Worm (Caenorhabditis elegans): ENCODE results near the gene blos-1.

The blos-1 gene

DNA sequence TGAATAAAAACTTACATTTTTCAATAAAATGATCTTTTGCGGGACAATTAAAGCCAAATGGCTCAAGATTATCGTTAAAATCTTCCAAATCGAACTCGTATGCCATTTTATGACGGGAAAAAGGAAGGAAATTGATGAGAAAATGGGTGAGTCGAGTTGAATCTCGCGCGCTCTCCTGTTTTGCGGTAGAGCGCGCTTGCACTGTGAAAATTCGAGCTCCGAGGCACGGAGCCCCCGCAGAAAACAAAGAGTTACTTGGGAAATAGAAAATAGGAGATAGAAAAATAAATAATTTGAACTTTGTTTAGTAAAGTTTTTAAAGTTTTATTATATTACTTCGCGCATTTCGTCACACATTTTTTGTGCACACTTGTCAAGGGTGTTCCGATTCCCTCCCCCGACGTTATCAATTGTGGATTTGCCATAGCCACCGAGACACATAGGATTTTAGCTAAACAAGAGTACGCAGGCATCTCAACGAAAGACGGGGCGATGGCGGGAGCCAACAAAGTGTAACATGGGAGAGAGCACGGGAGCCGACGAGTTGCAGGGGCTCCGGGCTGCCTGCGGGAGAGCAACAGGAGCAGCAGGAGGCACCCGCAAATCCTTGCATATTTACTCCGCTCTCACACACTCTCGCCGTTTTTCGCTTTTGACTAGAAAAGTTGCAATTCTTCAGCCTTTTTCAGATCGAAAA, 36.8 kb upstream of the blos-1 start, which contains the start of the genes div-1 and cor-1 (continued):
- TF ChIP-seq C17E4.6 (GFP tag; IDR thresholded peaks at IDR 0.05) (no peak), somi-1 (GFP tag; optimal IDR thresholded peaks at IDR 0.05) (no peak), lir-1 (GFP tag; conservative IDR thresholded peaks at IDR 0.05) (no peak), nfya-1 (tag; optimal IDR thresholded peaks at IDR 0.05; ENCODE audit: borderline replicate concordance, insufficient read depth) (no peak), let-607 (tag; optimal IDR thresholded peaks at IDR 0.05) (no peak), mcd-1 (GFP tag; IDR thresholded peaks at IDR 0.05) (peak; percentile 93), ceh-100 (GFP tag; IDR thresholded peaks at IDR 0.05) (no peak), nhr-179 (tag; optimal IDR thresholded peaks at IDR 0.05) (no peak), ztf-26 (tag; optimal IDR thresholded peaks at IDR 0.05) (no peak), pbrm-1 (GFP tag; IDR thresholded peaks at IDR 0.05) (no peak), lsl-1 (GFP tag; optimal IDR thresholded peaks at IDR 0.05) (no peak), tlf-1 (GFP tag; optimal IDR thresholded peaks at IDR 0.05) (no peak), hlh-12 (tag; optimal IDR thresholded peaks at IDR 0.05) (no peak), unc-62 (GFP tag; optimal IDR thresholded peaks at IDR 0.05) (no peak), mxl-1 (tag; optimal IDR thresholded peaks at IDR 0.05) (no peak), lag-1 (GFP tag; IDR thresholded peaks at IDR 0.05) (no peak), rcor-1 (GFP tag; IDR thresholded peaks at IDR 0.05) (no peak), ceh-58 (GFP tag; IDR thresholded peaks at IDR 0.05) (no peak), ceh-91 (GFP tag; IDR thresholded peaks at IDR 0.05) (no peak), madf-8 (GFP tag; conservative IDR thresholded peaks at IDR 0.05) (no peak), Y79H2A.3 (GFP tag; conservative IDR thresholded peaks at IDR 0.05) (no peak), B0261.1 (tag; optimal IDR thresholded peaks at IDR 0.05) (no peak), tbp1 (GFP tag; optimal IDR thresholded peaks at IDR 0.05) (no peak), zfh-2 (GFP tag; conservative IDR thresholded peaks at IDR 0.05) (peak; percentile 83), aptf-2 (GFP tag; conservative IDR thresholded peaks at IDR 0.05) (no peak), xnd-1 (tag; optimal IDR thresholded peaks at IDR 0.05) (no peak), snpc-1.3 (tag; optimal IDR thresholded peaks at IDR 0.05; ENCODE audit: insufficient read depth) (no peak), T26A5.8 (tag; optimal IDR thresholded peaks at IDR 0.05) (no peak), ceh-40 (GFP tag; IDR thresholded peaks at IDR 0.05) (no peak), madf-3 (GFP tag; IDR thresholded peaks at IDR 0.05) (no peak), egl-18 (GFP tag; IDR thresholded peaks at IDR 0.05) (no peak), dpl-1 (GFP tag; optimal IDR thresholded peaks at IDR 0.05) (peak; percentile 31), rpc-1 (optimal IDR thresholded peaks at IDR 0.05) (no peak), rpc-1 (tag; optimal IDR thresholded peaks at IDR 0.05) (no peak), K11D2.4 (GFP tag; IDR thresholded peaks at IDR 0.05) (no peak), hsf-1 (GFP tag; IDR thresholded peaks at IDR 0.05) (no peak), ets-4 (GFP tag; optimal IDR thresholded peaks at IDR 0.05) (no peak), F10E7.11 (tag; optimal IDR thresholded peaks at IDR 0.05) (no peak), repo-1 (tag; optimal IDR thresholded peaks at IDR 0.05) (no peak), F52B5.7 (tag; optimal IDR thresholded peaks at IDR 0.05) (no peak), hmg-1.2 (GFP tag; IDR thresholded peaks at IDR 0.05) (no peak), efl-1 (GFP tag; optimal IDR thresholded peaks at IDR 0.05) (peak; percentile 47), ztf-22 (GFP tag; optimal IDR thresholded peaks at IDR 0.05) (no peak), Y56A3A.18 (GFP tag; IDR thresholded peaks at IDR 0.05) (no peak)

All from whole organism, young adult.